Fruit fly (Drosophila melanogaster) whole organism, prepupa: ENCODE data around the gene nrv1.

ENCODE experiments used
- CG11902 ChIP-seq: fragments of 200-800 bp; sonication (Bioruptor generic); optimal IDR thresholded peaks from 3 replicates; lab custom pipeline; 2016; ENCODE audit warnings: missing biosample characterization, missing genetic modification characterization
- CG3032 ChIP-seq: fragments of 200-800 bp; optimal IDR thresholded peaks from 2 replicates; lab custom pipeline; 2019; ENCODE audit warnings: missing biosample characterization, mild to moderate bottlenecking, missing genetic modification characterization, moderate library complexity
- CG6276 ChIP-seq: fragments of 200-800 bp; sonication (Bioruptor generic); optimal IDR thresholded peaks from 2 replicates; lab custom pipeline; 2017; ENCODE audit warnings: missing biosample characterization, mild to moderate bottlenecking, missing genetic modification characterization
- CG6854 ChIP-seq: fragments of 200-800 bp; sonication (Bioruptor generic); optimal IDR thresholded peaks from 2 replicates; lab custom pipeline; 2017; ENCODE audit warnings: missing biosample characterization, mild to moderate bottlenecking, missing genetic modification characterization
- Eip75B ChIP-seq: fragments of 200-800 bp; sonication (Bioruptor generic); optimal IDR thresholded peaks from 3 replicates; lab custom pipeline; 2016; ENCODE audit warnings: missing biosample characterization, missing genetic modification characterization
- Gug ChIP-seq: fragments of 200-800 bp; sonication (Bioruptor generic); IDR thresholded peaks from 2 replicates; pipeline ENCODE4 v1.3.6; 2022; ENCODE audit warnings: missing biosample characterization, missing genetic modification characterization
- Hr4 ChIP-seq: fragments of 200-800 bp; sonication (Bioruptor generic); optimal IDR thresholded peaks from 3 replicates; lab custom pipeline; 2016; ENCODE audit warnings: missing biosample characterization, missing genetic modification characterization
- cyc ChIP-seq: fragments of 200-800 bp; sonication (Bioruptor generic); optimal IDR thresholded peaks from 3 replicates; lab custom pipeline; 2016; ENCODE audit warnings: missing biosample characterization, missing genetic modification characterization
- dac ChIP-seq: fragments of 200-800 bp; sonication (Bioruptor generic); optimal IDR thresholded peaks from 2 replicates; lab custom pipeline; 2017; ENCODE audit warnings: missing biosample characterization, mild to moderate bottlenecking, missing genetic modification characterization
- dsx ChIP-seq: fragments of 200-800 bp; optimal IDR thresholded peaks from 3 replicates; lab custom pipeline; 2019; ENCODE audit warnings: missing biosample characterization, mild to moderate bottlenecking, missing genetic modification characterization, moderate library complexity; ENCODE audit not compliant: poor library complexity, severe bottlenecking
- fd85E ChIP-seq: fragments of 200-800 bp; sonication (Bioruptor generic); optimal IDR thresholded peaks from 3 replicates; lab custom pipeline; 2016; ENCODE audit warnings: missing biosample characterization, missing genetic modification characterization
- lz ChIP-seq: fragments of 200-800 bp; sonication (Bioruptor generic); optimal IDR thresholded peaks from 3 replicates; lab custom pipeline; 2016; ENCODE audit warnings: missing biosample characterization, missing genetic modification characterization
- pdm3 ChIP-seq: fragments of 200-800 bp; sonication (Bioruptor generic); optimal IDR thresholded peaks from 3 replicates; lab custom pipeline; 2016; ENCODE audit warnings: missing biosample characterization, missing genetic modification characterization
- ss ChIP-seq, 2 experiments: fragments of 200-800 bp; sonication (Bioruptor generic); optimal IDR thresholded peaks; 2 replicates in 1 of 2; 3 replicates in 1 of 2; lab custom pipeline; 2017 to 2018; ENCODE audit warnings: mild to moderate bottlenecking in 2 of 2, missing biosample characterization in 2 of 2, missing genetic modification characterization in 2 of 2, moderate library complexity in 1 of 2

DNA sequence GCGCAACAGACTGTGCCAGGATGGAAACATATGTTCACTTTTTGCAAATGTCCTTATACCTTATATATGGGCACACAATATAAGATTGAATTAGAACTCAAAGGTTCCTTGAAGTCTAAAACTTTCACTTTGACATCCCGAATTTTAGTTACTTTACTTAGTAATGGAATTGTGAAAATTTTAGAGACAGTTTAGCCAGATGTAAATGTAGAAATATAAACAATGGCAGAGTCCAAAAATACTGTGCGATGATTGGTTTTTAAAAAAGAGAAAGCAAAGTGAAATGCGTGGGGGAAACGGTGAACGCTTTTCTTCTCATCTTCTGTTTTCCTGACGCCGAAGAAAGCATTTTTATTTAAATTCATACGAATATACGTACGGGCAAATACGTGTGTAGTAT is 38.8 kb downstream of the nrv1 start, which contains the start of gene CG44271:
- TF ChIP-seq CG6276 (GFP tag; lab: Kevin White, UChicago) (no peak), lz (no peak), cyc (GFP tag; lab: Kevin White, UChicago) (no peak), CG6854 (GFP tag; lab: Kevin White, UChicago) (no peak), fd85E (GFP tag; lab: Kevin White, UChicago) (no peak), CG3032 (no peak), Eip75B (GFP tag; lab: Kevin White, UChicago) (no peak), dac (GFP tag; lab: Kevin White, UChicago) (no peak), ss (GFP tag; optimal IDR thresholded peaks at IDR 0.05; lab: Kevin White, UChicago) (no peak), Hr4 (no peak), CG11902 (GFP tag; lab: Kevin White, UChicago) (no peak), dsx (GFP tag; lab: Kevin White, UChicago) (no peak), pdm3 (GFP tag; lab: Kevin White, UChicago) (no peak), Gug (GFP tag; lab: Robert Waterston, UW) (no peak)
